Worm (Caenorhabditis elegans) whole organism, L4 larva: ENCODE data around the gene sar-1.

ENCODE experiments used
- R02D3.7 ChIP-seq: fragments of 150-350 bp; sonication (generic microtip); optimal IDR thresholded peaks from 3 replicates; lab custom pipeline; 2014; ENCODE audit warnings: missing biosample characterization, missing genetic modification characterization
- Y105C5A.15 ChIP-seq: fragments of 200-800 bp; sonication (Bioruptor generic); IDR thresholded peaks from 2 replicates; pipeline ENCODE4 v1.3.6; 2022; ENCODE audit warnings: missing genetic modification characterization, missing compliant biosample characterization
- Y48G9A.11 ChIP-seq: fragments of 200-800 bp; sonication (Bioruptor generic); IDR thresholded peaks from 2 replicates; pipeline ENCODE4 v1.3.6; 2022; ENCODE audit warnings: missing genetic modification reagents, missing genetic modification characterization, missing compliant biosample characterization
- aha-1 ChIP-seq: fragments of 150-350 bp; peaks from one replicate; lab custom pipeline; 2014; ENCODE audit warnings: missing biosample characterization, missing genetic modification characterization
- ceh-32 ChIP-seq: sonication (generic microtip); optimal IDR thresholded peaks from 2 replicates; lab custom pipeline; 2016; ENCODE audit warnings: mild to moderate bottlenecking, missing genetic modification characterization, missing compliant biosample characterization; ENCODE audit not compliant: poor library complexity
- cey-2 ChIP-seq: sonication (generic microtip); optimal IDR thresholded peaks from 3 replicates; lab custom pipeline; 2017; ENCODE audit warnings: missing genetic modification characterization, mild to moderate bottlenecking, missing compliant biosample characterization, antibody characterized with exemption, borderline replicate concordance; ENCODE audit not compliant: insufficient read depth
- daf-16 ChIP-seq, 3 experiments: sonication (generic microtip); optimal IDR thresholded peaks; 2 replicates each; lab custom pipeline; 2016 to 2017; ENCODE audit warnings: missing genetic modification characterization in 3 of 3, missing genetic modification reagents in 3 of 3, mild to moderate bottlenecking in 2 of 3, missing compliant biosample characterization in 2 of 3, missing biosample characterization in 1 of 3, moderate library complexity in 1 of 3
- dmd-6 ChIP-seq: fragments of 200-800 bp; sonication (Bioruptor generic); IDR thresholded peaks from 2 replicates; pipeline ENCODE4 v1.3.6; 2022; ENCODE audit warnings: missing genetic modification reagents, missing genetic modification characterization, missing compliant biosample characterization
- dpl-1 ChIP-seq: fragments of 150-350 bp; optimal IDR thresholded peaks from 2 replicates; lab custom pipeline; 2014; ENCODE audit warnings: missing biosample characterization, missing genetic modification reagents, missing genetic modification characterization
- dve-1 ChIP-seq: sonication (generic microtip); optimal IDR thresholded peaks from 2 replicates; lab custom pipeline; 2017; ENCODE audit warnings: antibody characterized with exemption, mild to moderate bottlenecking, missing genetic modification characterization, missing compliant biosample characterization; ENCODE audit not compliant: insufficient read depth
- hif-1 ChIP-seq, 2 experiments: sonication (generic microtip); optimal IDR thresholded peaks; 2 replicates each; lab custom pipeline; 2016 to 2017; ENCODE audit warnings: missing compliant biosample characterization in 2 of 2, missing genetic modification characterization in 2 of 2, missing genetic modification reagents in 2 of 2, missing genotype in 2 of 2, mild to moderate bottlenecking in 1 of 2
- hlh-11 ChIP-seq: fragments of 200-800 bp; sonication (Bioruptor generic); optimal IDR thresholded peaks from 2 replicates; lab custom pipeline; 2018; ENCODE audit warnings: mild to moderate bottlenecking, missing genetic modification characterization, missing compliant biosample characterization
- hlh-30 ChIP-seq: sonication (generic microtip); optimal IDR thresholded peaks from 2 replicates; lab custom pipeline; 2017; ENCODE audit warnings: antibody characterized with exemption, mild to moderate bottlenecking, missing genetic modification characterization, missing compliant biosample characterization; ENCODE audit not compliant: insufficient read depth
- hmg-1.1 ChIP-seq: fragments of 200-800 bp; sonication (Bioruptor generic); IDR thresholded peaks from 2 replicates; pipeline ENCODE4 v1.3.6; 2022; ENCODE audit warnings: missing genetic modification reagents, missing genetic modification characterization, missing compliant biosample characterization
- lin-1 ChIP-seq: fragments of 200-800 bp; sonication (Bioruptor generic); IDR thresholded peaks from 2 replicates; pipeline ENCODE4 v1.3.6; 2022; ENCODE audit warnings: missing genetic modification reagents, missing genetic modification characterization, missing compliant biosample characterization
- lsy-2 ChIP-seq, 2 experiments: fragments of 150-350 bp in 1 of 2; sonication (generic microtip) in 1 of 2; optimal IDR thresholded peaks; 2 replicates each; lab custom pipeline; 2014 to 2017; ENCODE audit warnings: missing biosample characterization in 2 of 2, missing genetic modification characterization in 2 of 2
- madf-5 ChIP-seq, 2 experiments: fragments of 200-800 bp; sonication (Bioruptor generic); IDR thresholded peaks; 2 replicates each; pipeline ENCODE4 v1.3.6; 2022; ENCODE audit warnings: missing compliant biosample characterization in 2 of 2, missing genetic modification characterization in 2 of 2
- madf-9 ChIP-seq: fragments of 200-800 bp; sonication (Bioruptor generic); conservative IDR thresholded peaks from 2 replicates; pipeline ENCODE4 v1.3.6; 2022; ENCODE audit warnings: missing genetic modification reagents, missing genetic modification characterization, missing compliant biosample characterization
- mxl-3 ChIP-seq: fragments of 200-800 bp; sonication (Bioruptor generic); optimal IDR thresholded peaks from 2 replicates; lab custom pipeline; 2018; ENCODE audit warnings: mild to moderate bottlenecking, missing genetic modification characterization, missing compliant biosample characterization
- nhr-102 ChIP-seq: sonication (generic microtip); optimal IDR thresholded peaks from 2 replicates; lab custom pipeline; 2016; ENCODE audit warnings: mild to moderate bottlenecking, missing genetic modification characterization, moderate library complexity, missing compliant biosample characterization
- nhr-111 ChIP-seq: fragments of 200-800 bp; sonication (Bioruptor generic); optimal IDR thresholded peaks from 2 replicates; lab custom pipeline; 2018; ENCODE audit warnings: mild to moderate bottlenecking, missing genetic modification characterization, missing compliant biosample characterization
- nhr-237 ChIP-seq: sonication (generic microtip); optimal IDR thresholded peaks from 2 replicates; lab custom pipeline; 2017; ENCODE audit warnings: missing biosample characterization, missing genetic modification characterization
- nhr-28 ChIP-seq: fragments of 150-350 bp; optimal IDR thresholded peaks from 2 replicates; lab custom pipeline; 2014; ENCODE audit warnings: missing biosample characterization, missing genetic modification characterization
- nhr-41 ChIP-seq: fragments of 200-800 bp; sonication (Bioruptor generic); IDR thresholded peaks from 2 replicates; pipeline ENCODE4 v1.3.6; 2022; ENCODE audit warnings: missing genetic modification reagents, missing genetic modification characterization, missing compliant biosample characterization
- nhr-77 ChIP-seq: fragments of 150-350 bp; optimal IDR thresholded peaks from 2 replicates; lab custom pipeline; 2014; ENCODE audit warnings: missing biosample characterization, missing genetic modification characterization
- pqm-1 ChIP-seq: sonication (generic microtip); optimal IDR thresholded peaks from 2 replicates; lab custom pipeline; 2017; ENCODE audit warnings: missing biosample characterization, missing genetic modification characterization
- saeg-2 ChIP-seq: fragments of 200-800 bp; sonication (Bioruptor generic); IDR thresholded peaks from 2 replicates; pipeline ENCODE4 v1.3.6; 2022; ENCODE audit warnings: missing genetic modification reagents, missing genetic modification characterization, missing compliant biosample characterization
- spr-3 ChIP-seq: fragments of 200-800 bp; sonication (Bioruptor generic); optimal IDR thresholded peaks from 2 replicates; lab custom pipeline; 2018; ENCODE audit warnings: mild to moderate bottlenecking, missing genetic modification characterization, missing compliant biosample characterization
- tag-97 ChIP-seq: fragments of 200-800 bp; sonication (Bioruptor generic); IDR thresholded peaks from 2 replicates; pipeline ENCODE4 v1.3.6; 2022; ENCODE audit warnings: missing genetic modification characterization, missing compliant biosample characterization
- unc-130 ChIP-seq: sonication (generic microtip); optimal IDR thresholded peaks from 2 replicates; lab custom pipeline; 2016; ENCODE audit warnings: missing genetic modification reagents, missing genetic modification characterization, missing compliant biosample characterization
- zag-1 ChIP-seq: fragments of 150-350 bp; optimal IDR thresholded peaks from 2 replicates; lab custom pipeline; 2014; ENCODE audit warnings: missing biosample characterization, missing genetic modification characterization
- zip-2 ChIP-seq: fragments of 150-350 bp; optimal IDR thresholded peaks from 2 replicates; lab custom pipeline; 2014; ENCODE audit warnings: missing biosample characterization, missing genetic modification characterization

The sar-1 gene

DNA sequence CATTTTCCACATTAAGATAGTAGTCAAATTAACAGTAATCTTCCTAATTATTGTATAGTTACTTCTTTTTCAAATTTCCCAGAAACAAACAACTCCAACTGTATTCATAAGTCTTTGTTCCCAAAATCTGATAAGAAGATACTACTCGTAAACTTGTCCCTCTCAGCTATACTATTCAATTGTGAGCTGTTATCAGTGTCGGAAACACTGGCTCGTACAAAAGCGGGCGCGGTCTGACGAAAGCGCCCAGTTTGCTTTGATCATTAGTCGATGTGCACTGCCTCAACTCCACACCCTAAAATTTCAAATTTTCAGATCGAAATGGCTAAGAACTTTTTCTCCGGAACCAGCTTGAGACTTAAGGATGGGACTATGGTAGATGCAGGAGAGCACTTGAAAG, 26.4 kb downstream of the sar-1 start, which contains the start of gene trx-3 (continued):
- TF ChIP-seq daf-16 (GFP tag; optimal IDR thresholded peaks at IDR 0.05; lab: Kevin White, UChicago) (no peak), daf-16 (tag; optimal IDR thresholded peaks at IDR 0.05; lab: Kevin White, UChicago) (peak; percentile 50), zip-2 (tag; lab: Kevin White, UChicago) (no peak), Y48G9A.11 (GFP tag; lab: Robert Waterston, UW) (no peak), hlh-11 (peak; percentile 71)

DNA sequence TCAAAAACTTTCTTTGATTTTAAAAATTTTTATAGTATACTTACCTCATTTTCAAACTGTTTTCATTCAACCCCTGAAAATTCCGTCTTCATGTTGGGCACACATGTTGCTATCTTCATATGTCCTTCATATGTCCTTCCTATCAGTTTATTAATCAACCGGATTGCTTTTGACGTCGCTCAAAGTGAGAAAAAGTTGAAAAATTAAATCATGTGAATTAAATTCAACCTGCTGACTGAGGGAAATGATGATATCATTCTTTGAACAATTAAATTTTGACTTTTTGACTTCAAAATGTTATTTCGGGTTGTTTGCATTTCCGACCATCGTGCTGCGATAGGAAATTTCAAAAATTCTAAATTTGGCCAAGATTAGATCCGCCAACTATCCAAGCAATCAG, 28.6 kb downstream of the sar-1 start:
- no peak for TF ChIP-seq tag-97 (GFP tag; lab: Robert Waterston, UW)
- TF ChIP-seq madf-5 (GFP tag; IDR thresholded peaks at IDR 0.05; lab: Robert Waterston, UW): no peak
- peak; percentile 68 for TF ChIP-seq dmd-6 (GFP tag; lab: Robert Waterston, UW)
- TF ChIP-seq nhr-237 (tag; lab: Kevin White, UChicago): no peak
- peak; percentile 45 for TF ChIP-seq dve-1 (tag; lab: Kevin White, UChicago)
- no peak for TF ChIP-seq hif-1 (tag; optimal IDR thresholded peaks at IDR 0.05; lab: Kevin White, UChicago)
- TF ChIP-seq pqm-1: peak; percentile 70
- TF ChIP-seq hlh-30 (tag; lab: Kevin White, UChicago): peak; percentile 42
- no peak for TF ChIP-seq Y105C5A.15
- TF ChIP-seq nhr-111 (GFP tag; lab: Kevin White, UChicago): no peak

ce11 chrIV:4482531-4482930, 30.6 kb downstream of the sar-1 start, which contains the start of gene M01H9.4:
Gene M01H9.4, minus strand, starts transcription at chrIV:4482909.
- TF ChIP-seq hlh-30 (tag; lab: Kevin White, UChicago): peak; percentile 26
- no peak for TF ChIP-seq nhr-102 (tag; lab: Kevin White, UChicago)
- TF ChIP-seq lsy-2 (tag; optimal IDR thresholded peaks at IDR 0.05; lab: Kevin White, UChicago): peak in 1 of 2 experiments; percentile 28
- no peak for TF ChIP-seq cey-2 (tag; lab: Kevin White, UChicago)
- peak; percentile 50 for TF ChIP-seq nhr-77 (tag; lab: Kevin White, UChicago)
- no peak for TF ChIP-seq ceh-32 (tag; lab: Kevin White, UChicago)
- peak; percentile 99 for TF ChIP-seq pqm-1
- no peak for TF ChIP-seq spr-3 (GFP tag; lab: Kevin White, UChicago)
- no peak for TF ChIP-seq dpl-1 (GFP tag; lab: Kevin White, UChicago)
- no peak for TF ChIP-seq lin-1 (GFP tag; lab: Robert Waterston, UW)
- TF ChIP-seq hlh-11: peak; percentile 67
- TF ChIP-seq tag-97 (GFP tag; lab: Robert Waterston, UW): no peak
- no peak for TF ChIP-seq madf-9 (GFP tag; lab: Robert Waterston, UW)
- peak; percentile 4 for TF ChIP-seq mxl-3
- TF ChIP-seq hmg-1.1 (GFP tag; lab: Robert Waterston, UW): no peak
- TF ChIP-seq dmd-6 (GFP tag; lab: Robert Waterston, UW): peak; percentile 76
- TF ChIP-seq dve-1 (tag; lab: Kevin White, UChicago): peak; percentile 89
- no peak for TF ChIP-seq zag-1 (tag; lab: Kevin White, UChicago)
- TF ChIP-seq daf-16 (GFP tag; optimal IDR thresholded peaks at IDR 0.05; lab: Kevin White, UChicago): no peak
- TF ChIP-seq daf-16 (tag; optimal IDR thresholded peaks at IDR 0.05; lab: Kevin White, UChicago): peak; percentile 94
- TF ChIP-seq nhr-28: peak; percentile 93
- TF ChIP-seq saeg-2 (GFP tag; lab: Robert Waterston, UW): no peak

ce11 chrIV:4481298-4481697, 31.8 kb downstream of the sar-1 start:
- TF ChIP-seq unc-130 (GFP tag; lab: Kevin White, UChicago) (no peak), dve-1 (tag; lab: Kevin White, UChicago) (peak; percentile 13), hlh-30 (tag; lab: Kevin White, UChicago) (peak; percentile 41), aha-1 (tag; lab: Kevin White, UChicago) (no peak), daf-16 (GFP tag; optimal IDR thresholded peaks at IDR 0.05; lab: Kevin White, UChicago) (no peak), daf-16 (tag; optimal IDR thresholded peaks at IDR 0.05; lab: Kevin White, UChicago) (peak; percentile 59), nhr-41 (GFP tag; lab: Robert Waterston, UW) (no peak), pqm-1 (peak; percentile 6), hif-1 (tag; optimal IDR thresholded peaks at IDR 0.05; lab: Kevin White, UChicago) (no peak), R02D3.7 (no peak), nhr-28 (peak; percentile 31)
